Worm (Caenorhabditis elegans) whole organism, L2 larva: ENCODE results near the gene bath-15.

Source experiments
- C34F6.9 ChIP-seq: fragments of 150-350 bp; optimal IDR thresholded peaks from 2 replicates; lab custom pipeline; 2014; ENCODE audit warnings: missing biosample characterization, missing genetic modification characterization
- F13H6.1 ChIP-seq: sonication (generic microtip); optimal IDR thresholded peaks from 2 replicates; lab custom pipeline; 2016; ENCODE audit warnings: missing genetic modification characterization, missing compliant biosample characterization
- Y55F3AM.14 ChIP-seq: fragments of 200-800 bp; sonication (Bioruptor generic); optimal IDR thresholded peaks from 2 replicates; lab custom pipeline; 2018; ENCODE audit warnings: mild to moderate bottlenecking, missing genetic modification characterization, missing compliant biosample characterization
- crh-2 ChIP-seq: sonication (generic microtip); optimal IDR thresholded peaks from 2 replicates; lab custom pipeline; 2017; ENCODE audit warnings: missing biosample characterization, missing genetic modification characterization
- lin-11 ChIP-seq: fragments of 150-350 bp; sonication (generic microtip); optimal IDR thresholded peaks from 2 replicates; lab custom pipeline; 2014; ENCODE audit warnings: missing biosample characterization, missing genetic modification characterization, inconsistent platforms, mixed read lengths
- lsy-2 ChIP-seq, 2 experiments: fragments of 150-350 bp in 1 of 2; sonication (generic microtip) in 1 of 2; optimal IDR thresholded peaks; 2 replicates each; lab custom pipeline; 2014 to 2017; ENCODE audit warnings: missing biosample characterization in 2 of 2, missing genetic modification characterization in 2 of 2
- mab-5 ChIP-seq: fragments of 150-350 bp; optimal IDR thresholded peaks from 2 replicates; lab custom pipeline; 2014; ENCODE audit warnings: missing biosample characterization, missing genetic modification characterization
- mbf-1 ChIP-seq: sonication (generic microtip); optimal IDR thresholded peaks from 2 replicates; lab custom pipeline; 2017; ENCODE audit warnings: missing biosample characterization, missing genetic modification characterization
- mdl-1 ChIP-seq, 2 experiments: fragments of 150-350 bp in 1 of 2; sonication (generic microtip) in 1 of 2; optimal IDR thresholded peaks; 2 replicates each; lab custom pipeline; 2017; ENCODE audit warnings: missing biosample characterization in 2 of 2, missing genetic modification characterization in 2 of 2
- nhr-11 ChIP-seq: fragments of 150-350 bp; optimal IDR thresholded peaks from 2 replicates; lab custom pipeline; 2014; ENCODE audit warnings: missing biosample characterization, missing genetic modification characterization
- nhr-129 ChIP-seq: fragments of 150-350 bp; optimal IDR thresholded peaks from 2 replicates; lab custom pipeline; 2014; ENCODE audit warnings: missing biosample characterization, missing genetic modification characterization
- sma-9 ChIP-seq, 2 experiments: fragments of 150-350 bp in 1 of 2; sonication (generic microtip) in 1 of 2; optimal IDR thresholded peaks; 2 replicates each; lab custom pipeline; 2014 to 2016; ENCODE audit warnings: missing genetic modification characterization in 2 of 2, mild to moderate bottlenecking in 1 of 2, missing biosample characterization in 1 of 2, missing compliant biosample characterization in 1 of 2, missing genetic modification reagents in 1 of 2, moderate library complexity in 1 of 2
- snpc-4 ChIP-seq: fragments of 150-350 bp; optimal IDR thresholded peaks from 2 replicates; lab custom pipeline; 2014; ENCODE audit warnings: missing biosample characterization, missing genetic modification characterization
- unc-55 ChIP-seq: fragments of 150-350 bp; sonication (generic microtip); optimal IDR thresholded peaks from 3 replicates; lab custom pipeline; 2014; ENCODE audit warnings: missing biosample characterization, missing genetic modification reagents, missing genetic modification characterization
- zag-1 ChIP-seq: fragments of 150-350 bp; optimal IDR thresholded peaks from 2 replicates; lab custom pipeline; 2014; ENCODE audit warnings: missing biosample characterization, missing genetic modification characterization
- ztf-11 ChIP-seq: sonication (generic microtip); optimal IDR thresholded peaks from 2 replicates; lab custom pipeline; 2017; ENCODE audit warnings: missing biosample characterization, missing genetic modification characterization
- ztf-4 ChIP-seq: fragments of 150-350 bp; optimal IDR thresholded peaks from 2 replicates; lab custom pipeline; 2014; ENCODE audit warnings: missing biosample characterization, missing genetic modification characterization

Gene bath-15

ce11 chrIII:7726500-7726899, 49.3 kb downstream of the bath-15 start:
- TF ChIP-seq unc-55 (GFP tag; lab: Kevin White, UChicago) (peak; percentile 13), zag-1 (tag; lab: Kevin White, UChicago) (no peak)

- TF ChIP-seq nhr-11 (no peak), ztf-11 (tag; lab: Kevin White, UChicago) (no peak), Y55F3AM.14 (GFP tag; lab: Kevin White, UChicago) (no peak), nhr-129 (tag; lab: Kevin White, UChicago) (peak; percentile 47), C34F6.9 (tag; lab: Kevin White, UChicago) (peak; percentile 61), sma-9 (GFP tag; optimal IDR thresholded peaks at IDR 0.05; lab: Kevin White, UChicago) (peak; percentile 13), sma-9 (tag; optimal IDR thresholded peaks at IDR 0.05; lab: Kevin White, UChicago) (no peak), lin-11 (tag; lab: Kevin White, UChicago) (no peak), mdl-1 (tag; optimal IDR thresholded peaks at IDR 0.05; lab: Kevin White, UChicago) (peak; percentile 17 to 19), mbf-1 (tag; lab: Kevin White, UChicago) (no peak), unc-55 (GFP tag; lab: Kevin White, UChicago) (peak; percentile 53), snpc-4 (tag; lab: Kevin White, UChicago) (no peak), mab-5 (tag; lab: Kevin White, UChicago) (no peak), ztf-4 (tag; lab: Kevin White, UChicago) (peak; percentile 37), lsy-2 (tag; optimal IDR thresholded peaks at IDR 0.05; lab: Kevin White, UChicago) (peak in 1 of 2 experiments; percentile 43), F13H6.1 (tag; lab: Kevin White, UChicago) (peak; percentile 55), crh-2 (tag; lab: Kevin White, UChicago) (peak; percentile 33)
- TF ChIP-seq, all 48 proteins: peak for 9
Observed at ce11 chrIII:7725483-7726250, 50.2 kb downstream of the bath-15 start.
